Fruit fly (Drosophila melanogaster) whole organism, pupa: ENCODE data around the gene CG3719.
A peak's percentile ranks its signal among the peaks of the same experiment; 100 is the strongest.

Experiments
- CG10348 ChIP-seq: fragments of 200-800 bp; sonication (Bioruptor generic); IDR thresholded peaks from 2 replicates; pipeline ENCODE4 v1.3.6; 2022; ENCODE audit warnings: missing biosample characterization, missing genetic modification characterization
- CG12605 ChIP-seq: fragments of 200-800 bp; sonication (Bioruptor generic); IDR thresholded peaks from 2 replicates; pipeline ENCODE4 v1.3.6; 2022; ENCODE audit warnings: missing biosample characterization, missing genetic modification characterization
- CG13204 ChIP-seq: fragments of 200-800 bp; sonication (Bioruptor generic); optimal IDR thresholded peaks from 2 replicates; lab custom pipeline; 2018; ENCODE audit warnings: missing biosample characterization, mild to moderate bottlenecking, missing genetic modification characterization, moderate library complexity
- CG14655 ChIP-seq: fragments of 200-800 bp; sonication (Bioruptor generic); optimal IDR thresholded peaks from 3 replicates; lab custom pipeline; 2017; ENCODE audit warnings: mild to moderate bottlenecking, missing biosample characterization, missing genetic modification reagents, missing genetic modification characterization
- CG15710 ChIP-seq: fragments of 200-800 bp; sonication (Bioruptor generic); optimal IDR thresholded peaks from 2 replicates; lab custom pipeline; 2018; ENCODE audit warnings: missing biosample characterization, mild to moderate bottlenecking, missing genetic modification characterization, moderate library complexity
- CG17806 ChIP-seq: fragments of 200-800 bp; sonication (Bioruptor generic); optimal IDR thresholded peaks from 2 replicates; lab custom pipeline; 2018; ENCODE audit warnings: missing biosample characterization, mild to moderate bottlenecking, missing genetic modification characterization, moderate library complexity
- CG32121 ChIP-seq: fragments of 200-800 bp; sonication (Bioruptor generic); IDR thresholded peaks from 2 replicates; pipeline ENCODE4 v1.3.6; 2022; ENCODE audit warnings: missing biosample characterization, missing genetic modification characterization
- CG34367 ChIP-seq: fragments of 200-800 bp; sonication (Bioruptor generic); optimal IDR thresholded peaks from 2 replicates; lab custom pipeline; 2018; ENCODE audit warnings: missing biosample characterization, mild to moderate bottlenecking, missing genetic modification characterization
- CG4496 ChIP-seq: fragments of 200-800 bp; sonication (Bioruptor generic); IDR thresholded peaks from 3 replicates; pipeline ENCODE4 v1.3.6; 2022; ENCODE audit warnings: missing biosample characterization, missing genetic modification characterization
- CG8159 ChIP-seq: fragments of 200-800 bp; sonication (Bioruptor generic); optimal IDR thresholded peaks from 3 replicates; lab custom pipeline; 2018; ENCODE audit warnings: missing biosample characterization, mild to moderate bottlenecking, missing genetic modification characterization, moderate library complexity
- CG8301 ChIP-seq: fragments of 200-800 bp; sonication (Bioruptor generic); optimal IDR thresholded peaks from 2 replicates; lab custom pipeline; 2018; ENCODE audit warnings: missing biosample characterization, mild to moderate bottlenecking, missing genetic modification characterization
- CG9948 ChIP-seq: fragments of 200-800 bp; sonication (Bioruptor generic); optimal IDR thresholded peaks from 2 replicates; lab custom pipeline; 2018; ENCODE audit warnings: missing biosample characterization, mild to moderate bottlenecking, missing genetic modification characterization, moderate library complexity
- D1 ChIP-seq: fragments of 200-800 bp; sonication (Bioruptor generic); optimal IDR thresholded peaks from 2 replicates; lab custom pipeline; 2018; ENCODE audit warnings: missing biosample characterization, mild to moderate bottlenecking, missing genetic modification characterization, moderate library complexity
- EcR ChIP-seq: fragments of 200-800 bp; sonication (Bioruptor generic); optimal IDR thresholded peaks from 3 replicates; lab custom pipeline; 2019; ENCODE audit warnings: missing biosample characterization, missing genetic modification characterization, mild to moderate bottlenecking, moderate library complexity, missing genetic modification reagents
- Ets98B ChIP-seq: fragments of 200-800 bp; sonication (Bioruptor generic); IDR thresholded peaks from 2 replicates; pipeline ENCODE4 v1.3.6; 2022; ENCODE audit warnings: missing biosample characterization, missing genetic modification characterization
- Pif1A ChIP-seq: fragments of 200-800 bp; sonication (Bioruptor generic); optimal IDR thresholded peaks from 3 replicates; lab custom pipeline; 2016; ENCODE audit warnings: missing biosample characterization, missing genetic modification characterization
- Pif1B ChIP-seq: fragments of 200-800 bp; sonication (Bioruptor generic); optimal IDR thresholded peaks from 3 replicates; lab custom pipeline; 2016; ENCODE audit warnings: missing biosample characterization, missing genetic modification characterization
- Snoo ChIP-seq: fragments of 200-800 bp; sonication (Bioruptor generic); optimal IDR thresholded peaks from 3 replicates; lab custom pipeline; 2017; ENCODE audit warnings: missing biosample characterization, mild to moderate bottlenecking, missing genetic modification characterization, inconsistent platforms
- fd96Ca ChIP-seq: fragments of 200-800 bp; sonication (Bioruptor generic); IDR thresholded peaks from 3 replicates; pipeline ENCODE4 v1.3.6; 2022; ENCODE audit warnings: missing biosample characterization, missing genetic modification characterization
- gl ChIP-seq: fragments of 200-800 bp; sonication (Bioruptor generic); optimal IDR thresholded peaks from 2 replicates; lab custom pipeline; 2018; ENCODE audit warnings: missing biosample characterization, mild to moderate bottlenecking, missing genetic modification characterization
- rn ChIP-seq: fragments of 200-800 bp; sonication (Bioruptor generic); IDR thresholded peaks from 2 replicates; pipeline ENCODE4 v1.3.6; 2022; ENCODE audit warnings: missing biosample characterization, missing genetic modification characterization

The CG3719 gene

DNA sequence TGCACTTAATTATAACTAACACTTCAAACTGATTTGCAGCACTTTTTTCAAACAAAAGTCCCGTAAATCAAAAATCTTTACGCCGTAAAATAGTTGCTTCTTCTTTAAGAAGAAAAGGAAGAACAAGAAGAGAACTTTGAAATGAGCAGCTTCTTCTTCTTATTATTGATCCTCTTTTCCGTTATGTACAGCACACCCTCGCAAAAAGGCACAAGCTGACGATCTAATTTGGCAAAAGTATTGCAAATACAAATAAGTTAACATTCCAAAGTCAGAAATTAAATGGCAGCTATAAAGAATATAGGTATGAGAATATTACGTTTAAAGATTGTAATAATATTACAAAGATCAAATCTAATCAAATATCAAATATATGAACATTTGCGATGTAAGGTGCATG lies 38.8 kb downstream of the CG3719 start, which contains the start of gene CG11409:
Gene CG11409, minus strand, starts transcription at position 60 of the 400 bp plus-strand sequence.
- no peak for TF ChIP-seq Pif1B (GFP tag; lab: Kevin White, UChicago)
- no peak for TF ChIP-seq CG14655 (GFP tag; lab: Kevin White, UChicago)
- no peak for TF ChIP-seq CG9948 (tag; lab: Kevin White, UChicago)
- no peak for TF ChIP-seq D1
- no peak for TF ChIP-seq Ets98B (GFP tag; lab: Robert Waterston, UW)
- no peak for TF ChIP-seq CG12605 (GFP tag; lab: Robert Waterston, UW)
- no peak for TF ChIP-seq CG8159
- TF ChIP-seq CG8301 = no peak
- no peak for TF ChIP-seq CG32121

dm6 chrX:1337998-1338397 lies 42.3 kb downstream of the CG3719 start:
- TF ChIP-seq Pif1A = no peak
- 0 out of 2 replicates have a peak, but pooled peaks have one; percentile 10 for TF ChIP-seq CG32121
- TF ChIP-seq Snoo (tag; lab: Kevin White, UChicago) = no peak
- TF ChIP-seq CG15710 (tag; lab: Kevin White, UChicago) = no peak
- TF ChIP-seq CG12605 (GFP tag; lab: Robert Waterston, UW) = no peak
- no peak for TF ChIP-seq CG8159
- no peak for TF ChIP-seq CG4496 (GFP tag; lab: Robert Waterston, UW)
- no peak for TF ChIP-seq D1
- TF ChIP-seq CG17806 = no peak
- TF ChIP-seq Ets98B (GFP tag; lab: Robert Waterston, UW) = peak; percentile 56; the same call in 1 of the 2 replicates
- TF ChIP-seq rn = no peak
- peak; percentile 56 for TF ChIP-seq EcR (GFP tag; lab: Kevin White, UChicago)
- TF ChIP-seq CG14655 (GFP tag; lab: Kevin White, UChicago) = no peak
- TF ChIP-seq CG34367 (tag; lab: Kevin White, UChicago) = no peak
- TF ChIP-seq CG10348 (GFP tag; lab: Robert Waterston, UW) = no peak
- TF ChIP-seq CG8301 = no peak
- no peak for TF ChIP-seq Pif1B (GFP tag; lab: Kevin White, UChicago)
- no peak for TF ChIP-seq gl (tag; lab: Kevin White, UChicago)
- TF ChIP-seq CG13204 = peak; percentile 76
- TF ChIP-seq CG9948 (tag; lab: Kevin White, UChicago) = no peak
- TF ChIP-seq fd96Ca (GFP tag; lab: Robert Waterston, UW) = 0 out of 3 replicates have a peak, but pooled peaks have one; percentile 14
